Worm (Caenorhabditis elegans) whole organism, L3 larva: Measurements from ENCODE around the gene Y75B7AR.1.

ENCODE experiments used
- egl-27 ChIP-seq: sonication (generic microtip); optimal IDR thresholded peaks from 4 replicates; lab custom pipeline; 2017; ENCODE audit warnings: missing biosample characterization, missing genetic modification reagents, missing genetic modification characterization
- elt-3 ChIP-seq, 3 experiments: fragments of 150-350 bp in 1 of 3; sonication (generic microtip) in 2 of 3; optimal IDR thresholded peaks; 2 replicates in 2 of 3; 4 replicates in 1 of 3; lab custom pipeline; 2014 to 2017; ENCODE audit warnings: missing biosample characterization in 3 of 3, missing genetic modification characterization in 3 of 3
- lin-39 ChIP-seq: fragments of 150-350 bp; optimal IDR thresholded peaks from 2 replicates; lab custom pipeline; 2018; ENCODE audit warnings: missing biosample characterization, missing genetic modification reagents, missing genetic modification characterization

DNA sequence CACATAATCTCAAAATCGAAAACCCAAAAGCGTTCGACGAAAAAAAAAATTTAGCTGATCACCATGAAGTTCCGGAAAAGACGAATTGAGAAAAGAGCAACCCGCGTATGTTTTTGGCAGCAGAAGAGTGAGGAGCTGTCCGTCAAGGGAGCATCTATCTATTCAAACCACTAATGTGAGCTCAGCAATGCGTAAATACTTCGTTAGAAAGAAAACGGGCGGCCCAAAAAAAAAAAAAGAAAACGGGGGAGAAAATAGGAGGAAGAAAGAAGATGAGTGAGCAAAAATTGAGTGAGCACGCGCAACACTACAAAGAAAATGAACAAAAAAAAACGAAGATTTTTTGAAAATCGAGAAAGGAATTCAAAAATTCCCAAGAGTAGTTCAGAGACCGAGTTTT, 28.5 kb downstream of the Y75B7AR.1 start:
- TF ChIP-seq elt-3 (tag; optimal IDR thresholded peaks at IDR 0.05; lab: Kevin White, UChicago) = no peak
- peak; percentile 71 for TF ChIP-seq lin-39
- no peak for TF ChIP-seq egl-27 (tag; lab: Kevin White, UChicago)
